Worm (Caenorhabditis elegans) whole organism, early embryonic: Measurements from ENCODE around the gene ace-4.
A peak's percentile ranks its signal among the peaks of the same experiment; 100 is the strongest.

Source experiments
- B0310.2 ChIP-seq: sonication (generic microtip); optimal IDR thresholded peaks from 2 replicates; lab custom pipeline; 2016; ENCODE audit warnings: mild to moderate bottlenecking, missing genetic modification characterization, missing compliant biosample characterization
- F13C5.2 ChIP-seq: sonication (generic microtip); optimal IDR thresholded peaks from 2 replicates; lab custom pipeline; 2017; ENCODE audit warnings: mild to moderate bottlenecking, missing genetic modification characterization, inconsistent platforms, missing compliant biosample characterization
- aly-1 ChIP-seq: sonication (generic microtip); optimal IDR thresholded peaks from 2 replicates; lab custom pipeline; 2016; ENCODE audit warnings: missing genetic modification characterization, missing compliant biosample characterization
- ama-1 ChIP-seq: fragments of 150-350 bp; optimal IDR thresholded peaks from 2 replicates; lab custom pipeline; 2014
- ceh-13 ChIP-seq: fragments of 200-800 bp; sonication (Bioruptor generic); optimal IDR thresholded peaks from 2 replicates; lab custom pipeline; 2018; ENCODE audit warnings: mild to moderate bottlenecking, missing genetic modification characterization, missing compliant biosample characterization
- ceh-36 ChIP-seq: sonication (generic microtip); optimal IDR thresholded peaks from 2 replicates; lab custom pipeline; 2016; ENCODE audit warnings: missing genetic modification characterization, inconsistent platforms, missing compliant biosample characterization
- ets-7 ChIP-seq: sonication (generic microtip); optimal IDR thresholded peaks from 2 replicates; lab custom pipeline; 2016; ENCODE audit warnings: missing genotype, missing genetic modification characterization, missing compliant biosample characterization
- flt-1 ChIP-seq: fragments of 200-800 bp; sonication (Bioruptor generic); IDR thresholded peaks from 2 replicates; pipeline ENCODE4 v1.3.6; 2022; ENCODE audit warnings: missing genetic modification characterization, missing compliant biosample characterization
- hmbx-1 ChIP-seq: sonication (generic microtip); optimal IDR thresholded peaks from 2 replicates; lab custom pipeline; 2016; ENCODE audit warnings: mild to moderate bottlenecking, missing genetic modification characterization, missing compliant biosample characterization
- hmg-4 ChIP-seq: fragments of 200-800 bp; sonication (Bioruptor generic); optimal IDR thresholded peaks from 2 replicates; lab custom pipeline; 2018; ENCODE audit warnings: mild to moderate bottlenecking, missing genetic modification characterization, missing compliant biosample characterization
- hnd-1 ChIP-seq: sonication (generic microtip); optimal IDR thresholded peaks from 2 replicates; lab custom pipeline; 2016; ENCODE audit warnings: missing genetic modification characterization, missing compliant biosample characterization
- pes-1 ChIP-seq: fragments of 200-800 bp; sonication (Bioruptor generic); IDR thresholded peaks from 2 replicates; pipeline ENCODE4 v1.3.6; 2022; ENCODE audit warnings: missing genetic modification reagents, missing genetic modification characterization, missing compliant biosample characterization
- scrt-1 ChIP-seq: fragments of 200-800 bp; sonication (Bioruptor generic); IDR thresholded peaks from 2 replicates; pipeline ENCODE4 v1.3.6; 2022; ENCODE audit warnings: missing genetic modification characterization, missing compliant biosample characterization
- sea-1 ChIP-seq: fragments of 200-800 bp; sonication (Bioruptor generic); conservative IDR thresholded peaks from 2 replicates; pipeline ENCODE4 v1.3.6; 2022; ENCODE audit warnings: missing genetic modification characterization, missing compliant biosample characterization
- tbx-11 ChIP-seq: fragments of 200-800 bp; sonication (Bioruptor generic); IDR thresholded peaks from 2 replicates; pipeline ENCODE4 v1.3.6; 2022; ENCODE audit warnings: missing genetic modification characterization, missing compliant biosample characterization
- tbx-37 ChIP-seq: fragments of 200-800 bp; sonication (Bioruptor generic); conservative IDR thresholded peaks from 2 replicates; pipeline ENCODE4 v1.3.6; 2022; ENCODE audit warnings: missing genetic modification reagents, missing genetic modification characterization, missing compliant biosample characterization
- tra-4 ChIP-seq: sonication (generic microtip); optimal IDR thresholded peaks from 2 replicates; lab custom pipeline; 2017; ENCODE audit warnings: missing genetic modification characterization, missing compliant biosample characterization

Gene ace-4

DNA sequence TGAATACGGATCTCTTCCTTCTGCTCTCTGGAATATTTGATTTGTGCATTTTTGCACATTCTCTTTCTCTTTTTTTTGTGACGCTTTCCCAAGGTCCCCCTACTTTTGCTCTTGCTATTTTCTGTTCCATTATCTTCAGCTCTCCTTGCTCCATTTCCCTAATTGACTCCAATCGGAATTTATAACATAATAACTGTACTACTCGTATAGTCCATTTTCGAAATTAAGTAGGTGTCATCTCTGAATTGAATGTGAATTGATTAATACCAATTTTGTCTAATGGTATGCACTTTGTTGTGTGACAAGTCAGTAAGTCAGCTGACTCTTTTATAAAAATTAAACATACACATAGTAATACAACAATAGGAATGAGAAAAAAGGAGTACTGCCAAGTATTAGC, 1.9 kb upstream of the ace-4 start:
- TF ChIP-seq hmbx-1 (tag; lab: Kevin White, UChicago) (no peak), scrt-1 (no peak), sea-1 (GFP tag; lab: Robert Waterston, UW) (no peak), ets-7 (tag; lab: Kevin White, UChicago) (no peak), ceh-36 (no peak), tbx-37 (no peak), tra-4 (tag; lab: Kevin White, UChicago) (no peak), flt-1 (GFP tag; lab: Robert Waterston, UW) (no peak), hnd-1 (tag; lab: Kevin White, UChicago) (no peak)

DNA sequence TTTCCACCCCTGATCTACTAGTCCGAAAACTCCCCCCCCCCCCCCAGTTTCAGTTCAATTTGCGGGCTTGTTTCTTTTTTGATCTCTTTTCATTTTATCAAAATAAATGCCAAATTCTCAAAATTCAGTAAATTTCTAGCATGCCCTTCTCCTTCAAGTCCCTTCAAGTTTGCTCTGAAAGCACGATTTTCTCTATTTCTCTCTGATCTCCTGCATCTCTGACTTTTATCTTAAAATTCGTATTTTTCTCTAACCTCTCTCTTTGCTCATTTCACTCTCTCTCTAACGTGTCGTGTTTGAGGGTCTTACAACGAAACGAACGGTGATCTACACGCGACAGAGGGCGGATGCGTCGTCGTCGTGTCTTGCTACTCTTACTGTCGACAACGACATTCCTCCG, 7.5 kb downstream of the ace-4 start, which contains the start of gene ace-3:
TSS of gene ace-3 (plus strand) at position 301 of the 400 bp plus-strand sequence.
- TF ChIP-seq ceh-36 (no peak), aly-1 (tag; lab: Kevin White, UChicago) (no peak), ets-7 (tag; lab: Kevin White, UChicago) (no peak), hmg-4 (GFP tag; lab: Kevin White, UChicago) (no peak), scrt-1 (no peak), B0310.2 (tag; lab: Kevin White, UChicago) (no peak), flt-1 (GFP tag; lab: Robert Waterston, UW) (no peak), tbx-37 (no peak)

DNA sequence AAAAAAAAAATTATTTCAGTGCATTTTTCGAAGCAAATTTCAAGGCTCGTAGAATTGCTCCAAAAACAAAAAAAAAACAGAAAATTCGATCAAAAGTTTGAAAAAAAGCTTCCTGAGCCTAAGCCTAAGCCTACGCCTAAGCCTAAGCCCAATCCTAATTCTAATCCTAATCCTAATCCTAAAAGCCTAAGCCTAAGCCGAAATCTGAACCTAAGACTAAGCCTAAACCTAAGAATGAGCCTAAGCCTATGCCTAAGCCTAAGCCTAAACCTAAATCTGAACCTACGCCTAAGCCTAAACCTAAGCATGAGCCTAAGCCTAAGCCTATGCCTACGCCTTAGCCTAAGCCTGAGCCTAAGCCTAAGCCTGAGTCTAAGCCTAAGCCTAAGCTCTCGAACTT, 8.4 kb downstream of the ace-4 start:
- no peak for TF ChIP-seq tbx-11 (GFP tag; lab: Robert Waterston, UW)
- TF ChIP-seq ceh-36, result peak; percentile 88
- TF ChIP-seq hmbx-1 (tag; lab: Kevin White, UChicago), result no peak

- TF ChIP-seq flt-1 (GFP tag; lab: Robert Waterston, UW) (no peak), ceh-36 (no peak), pes-1 (no peak), ama-1 (lab: Kevin White, UChicago) (no peak), scrt-1 (no peak), hmg-4 (GFP tag; lab: Kevin White, UChicago) (no peak), sea-1 (GFP tag; lab: Robert Waterston, UW) (no peak), ceh-13 (GFP tag; lab: Kevin White, UChicago) (no peak), B0310.2 (tag; lab: Kevin White, UChicago) (no peak)
These were observed 13.3 kb downstream of the ace-4 start, which contains the start of gene hot-7 for ce11 chrII:14211118-14211517. hot-7 (plus strand) TSS chrII:14211418.

ce11 chrII:14214109-14214508, 16.3 kb downstream of the ace-4 start, which contains the start of gene Y48B6A.10:
Y48B6A.10 (plus strand) TSS chrII:14214409.
- TF ChIP-seq tra-4 (tag; lab: Kevin White, UChicago) (no peak), scrt-1 (no peak), ceh-13 (GFP tag; lab: Kevin White, UChicago) (no peak), flt-1 (GFP tag; lab: Robert Waterston, UW) (no peak), B0310.2 (tag; lab: Kevin White, UChicago) (no peak), ets-7 (tag; lab: Kevin White, UChicago) (no peak), hmg-4 (GFP tag; lab: Kevin White, UChicago) (no peak), ama-1 (lab: Kevin White, UChicago) (no peak), ceh-36 (no peak), pes-1 (no peak), sea-1 (GFP tag; lab: Robert Waterston, UW) (no peak), aly-1 (tag; lab: Kevin White, UChicago) (no peak), hnd-1 (tag; lab: Kevin White, UChicago) (no peak)

DNA sequence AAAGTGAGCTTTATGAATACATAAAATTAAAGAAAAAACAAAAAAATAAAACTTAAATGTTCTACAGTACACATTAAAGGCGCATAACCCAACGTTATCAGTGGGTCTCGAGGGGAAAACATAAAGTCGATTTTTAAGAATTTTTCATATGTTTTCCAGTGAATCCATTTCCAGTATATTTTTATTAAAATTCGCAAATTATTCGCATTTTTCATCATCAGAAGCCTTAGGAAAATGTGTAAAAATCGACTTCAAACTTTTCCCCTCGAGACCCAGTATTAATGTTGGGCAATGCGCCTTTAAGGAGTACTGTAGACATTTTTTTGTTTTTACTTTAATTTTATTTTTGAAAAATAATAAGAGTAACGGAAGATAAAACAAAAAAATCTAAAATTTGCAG, 20.3 kb downstream of the ace-4 start:
- no peak for TF ChIP-seq pes-1
- TF ChIP-seq flt-1 (GFP tag; lab: Robert Waterston, UW), result no peak
- no peak for TF ChIP-seq ceh-13 (GFP tag; lab: Kevin White, UChicago)
- no peak for TF ChIP-seq tra-4 (tag; lab: Kevin White, UChicago)
- no peak for TF ChIP-seq B0310.2 (tag; lab: Kevin White, UChicago)
- no peak for TF ChIP-seq ama-1 (lab: Kevin White, UChicago)
- TF ChIP-seq aly-1 (tag; lab: Kevin White, UChicago), result no peak
- no peak for TF ChIP-seq ets-7 (tag; lab: Kevin White, UChicago)
- TF ChIP-seq scrt-1, result no peak
- TF ChIP-seq F13C5.2 (tag; lab: Kevin White, UChicago), result no peak
- no peak for TF ChIP-seq sea-1 (GFP tag; lab: Robert Waterston, UW)

DNA sequence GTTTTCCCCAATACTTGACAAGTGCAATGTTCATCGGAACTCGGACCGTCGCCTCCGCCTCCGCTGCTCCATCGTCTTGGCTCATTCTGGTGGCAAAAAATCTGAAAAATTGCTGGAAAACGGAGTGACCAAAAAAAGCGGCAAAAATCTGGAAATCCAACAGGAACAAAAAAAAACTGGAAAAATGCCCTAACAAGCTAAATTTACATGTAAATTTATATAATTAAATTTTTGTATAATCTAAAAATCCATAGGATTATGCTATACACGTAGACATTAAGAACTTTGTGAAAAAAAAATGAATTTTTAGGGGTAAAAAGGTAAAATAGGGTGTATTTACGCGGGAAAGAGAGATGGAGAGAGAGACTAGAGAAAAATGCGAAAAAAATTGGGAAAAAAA, 28.3 kb downstream of the ace-4 start, which contains the start of gene Y48B6A.13:
TSS of gene Y48B6A.13 (minus strand) at position 101 of the 400 bp plus-strand sequence.
- no peak for TF ChIP-seq hmbx-1 (tag; lab: Kevin White, UChicago)
- TF ChIP-seq ceh-36, result no peak
- TF ChIP-seq ama-1 (lab: Kevin White, UChicago), result no peak
- no peak for TF ChIP-seq F13C5.2 (tag; lab: Kevin White, UChicago)
- no peak for TF ChIP-seq hmg-4 (GFP tag; lab: Kevin White, UChicago)
- no peak for TF ChIP-seq flt-1 (GFP tag; lab: Robert Waterston, UW)

DNA sequence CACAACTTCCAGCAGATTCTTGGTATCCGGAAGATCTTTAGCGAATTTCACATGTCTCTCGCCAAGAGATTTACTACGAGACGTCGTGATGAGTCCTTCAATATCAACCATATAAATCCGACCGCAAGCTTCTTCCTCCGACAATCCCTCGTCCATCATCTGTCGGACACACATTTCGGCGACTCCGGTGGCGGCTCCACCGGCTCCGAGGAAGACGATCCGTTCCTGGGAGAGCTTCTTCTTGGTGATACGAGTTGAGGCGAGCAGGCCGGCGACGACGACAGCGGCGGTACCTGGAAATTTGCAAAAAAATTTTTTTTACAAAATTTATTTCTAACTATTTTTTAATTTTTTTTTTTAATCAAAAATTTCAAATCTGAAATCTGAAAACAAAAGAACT, 32.2 kb downstream of the ace-4 start:
- TF ChIP-seq hmbx-1 (tag; lab: Kevin White, UChicago) (no peak), hmg-4 (GFP tag; lab: Kevin White, UChicago) (no peak), ceh-36 (no peak)

ce11 chrII:14230938-14231337, 33.1 kb downstream of the ace-4 start:
- TF ChIP-seq pes-1 (no peak), sea-1 (GFP tag; lab: Robert Waterston, UW) (0 out of 2 replicates have a peak, but pooled peaks have one; percentile 10)
